Worm (Caenorhabditis elegans): ENCODE results near the gene srh-223.

The srh-223 gene

DNA sequence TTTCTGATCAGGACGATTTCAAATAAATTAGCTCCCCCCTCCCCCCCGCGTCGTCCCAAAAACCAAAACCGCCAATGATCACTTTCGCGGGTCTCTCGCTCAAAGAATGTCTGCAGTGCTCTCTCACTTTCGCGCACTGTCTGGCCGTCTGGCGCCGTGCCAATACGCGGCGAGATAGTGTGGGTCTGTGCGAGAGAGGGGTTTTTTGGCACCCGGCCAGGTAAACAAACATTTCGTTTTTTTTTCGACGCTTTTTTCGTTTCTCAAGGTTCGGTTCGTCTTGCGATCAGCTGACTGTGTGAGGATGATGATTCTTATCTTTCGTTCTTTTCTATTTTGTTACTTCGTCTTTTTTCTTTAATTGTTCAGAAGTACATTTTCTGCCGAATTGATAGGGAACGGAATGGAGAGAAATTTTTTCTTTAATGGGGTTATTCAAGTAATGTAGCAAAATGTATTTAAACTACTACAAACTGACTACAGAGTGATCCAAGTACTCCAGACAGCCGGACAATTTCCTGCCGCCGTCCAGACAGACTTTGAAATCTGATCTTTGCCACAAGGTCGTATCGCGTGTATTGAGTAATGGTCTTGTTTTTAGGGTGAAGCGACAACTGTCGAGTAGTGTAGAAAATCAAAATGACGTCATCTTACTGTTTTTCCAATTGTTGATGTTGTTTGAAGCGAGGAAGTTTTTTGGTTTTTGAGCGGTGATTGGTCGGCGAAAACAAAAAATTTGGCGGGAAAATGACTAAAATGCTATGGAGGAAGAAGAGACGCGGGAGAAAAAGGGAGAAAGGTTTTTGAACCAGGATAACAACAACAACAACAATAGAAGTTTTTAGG, 42.7 kb downstream of the srh-223 start:
- TF ChIP-seq nhr-76 (tag; optimal IDR thresholded peaks at IDR 0.05) (no peak), ces-1 (GFP tag; optimal IDR thresholded peaks at IDR 0.05) (no peak), elt-3 (tag; optimal IDR thresholded peaks at IDR 0.05) (no peak), pha-4 (tag; optimal IDR thresholded peaks at IDR 0.05) (peak; percentile 34), mls-2 (tag; optimal IDR thresholded peaks at IDR 0.05) (no peak), M03D4.4 (tag; optimal IDR thresholded peaks at IDR 0.05) (no peak), nhr-237 (tag; optimal IDR thresholded peaks at IDR 0.05) (peak; percentile 33), elt-1 (tag; optimal IDR thresholded peaks at IDR 0.05; ENCODE audit: borderline replicate concordance, insufficient read depth) (no peak), lin-13 (tag; optimal IDR thresholded peaks at IDR 0.05) (no peak), bed-3 (GFP tag; optimal IDR thresholded peaks at IDR 0.05) (no peak), blmp-1 (tag; optimal IDR thresholded peaks at IDR 0.05) (no peak), nhr-2 (tag; optimal IDR thresholded peaks at IDR 0.05) (no peak), cnd-1 (tag; optimal IDR thresholded peaks at IDR 0.05) (no peak), unc-62 (GFP tag; optimal IDR thresholded peaks at IDR 0.05) (no peak), sptf-1 (tag; optimal IDR thresholded peaks at IDR 0.05) (no peak), ztf-11 (tag; optimal IDR thresholded peaks at IDR 0.05) (no peak), unc-39 (tag; optimal IDR thresholded peaks at IDR 0.05) (no peak), ceh-43 (GFP tag; optimal IDR thresholded peaks at IDR 0.05) (no peak), drap-1 (GFP tag; optimal IDR thresholded peaks at IDR 0.05) (no peak), nhr-12 (tag; optimal IDR thresholded peaks at IDR 0.05) (no peak), zip-8 (tag; optimal IDR thresholded peaks at IDR 0.05) (peak; percentile 55), unc-120 (tag; optimal IDR thresholded peaks at IDR 0.05; ENCODE audit: poor library complexity, severe bottlenecking) (no peak), hlh-1 (tag; optimal IDR thresholded peaks at IDR 0.05) (peak; percentile 8), mep-1 (tag; optimal IDR thresholded peaks at IDR 0.05) (no peak), ceh-83 (GFP tag; optimal IDR thresholded peaks at IDR 0.05) (no peak), lin-32 (GFP tag; optimal IDR thresholded peaks at IDR 0.05) (no peak), ceh-39 (tag; optimal IDR thresholded peaks at IDR 0.05) (no peak), tbx-8 (GFP tag; optimal IDR thresholded peaks at IDR 0.05) (no peak), snpc-4 (tag; optimal IDR thresholded peaks at IDR 0.05) (no peak)

DNA sequence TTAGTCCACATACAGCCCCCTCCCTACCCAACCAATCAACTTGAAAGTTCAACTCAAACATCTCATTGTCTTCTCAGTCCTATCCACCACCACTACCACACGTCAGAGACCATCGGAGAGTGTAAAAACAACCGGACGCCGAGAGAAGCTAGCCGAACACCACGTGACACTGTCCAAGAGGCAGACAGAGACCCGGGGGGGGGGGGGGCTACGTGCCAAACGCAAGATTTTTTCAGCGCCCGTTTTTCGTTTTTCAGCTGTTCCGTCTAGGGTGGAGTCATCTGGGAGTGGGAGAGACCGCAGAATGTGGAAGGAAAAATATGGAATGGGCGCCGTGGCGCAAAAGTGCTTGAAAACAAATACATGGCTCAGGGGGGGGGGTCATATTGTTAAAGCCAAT, 44.2 kb downstream of the srh-223 start:
- TF ChIP-seq hlh-1 (tag; optimal IDR thresholded peaks at IDR 0.05) = peak; percentile 12
- TF ChIP-seq zip-8 (tag; optimal IDR thresholded peaks at IDR 0.05) = no peak

DNA sequence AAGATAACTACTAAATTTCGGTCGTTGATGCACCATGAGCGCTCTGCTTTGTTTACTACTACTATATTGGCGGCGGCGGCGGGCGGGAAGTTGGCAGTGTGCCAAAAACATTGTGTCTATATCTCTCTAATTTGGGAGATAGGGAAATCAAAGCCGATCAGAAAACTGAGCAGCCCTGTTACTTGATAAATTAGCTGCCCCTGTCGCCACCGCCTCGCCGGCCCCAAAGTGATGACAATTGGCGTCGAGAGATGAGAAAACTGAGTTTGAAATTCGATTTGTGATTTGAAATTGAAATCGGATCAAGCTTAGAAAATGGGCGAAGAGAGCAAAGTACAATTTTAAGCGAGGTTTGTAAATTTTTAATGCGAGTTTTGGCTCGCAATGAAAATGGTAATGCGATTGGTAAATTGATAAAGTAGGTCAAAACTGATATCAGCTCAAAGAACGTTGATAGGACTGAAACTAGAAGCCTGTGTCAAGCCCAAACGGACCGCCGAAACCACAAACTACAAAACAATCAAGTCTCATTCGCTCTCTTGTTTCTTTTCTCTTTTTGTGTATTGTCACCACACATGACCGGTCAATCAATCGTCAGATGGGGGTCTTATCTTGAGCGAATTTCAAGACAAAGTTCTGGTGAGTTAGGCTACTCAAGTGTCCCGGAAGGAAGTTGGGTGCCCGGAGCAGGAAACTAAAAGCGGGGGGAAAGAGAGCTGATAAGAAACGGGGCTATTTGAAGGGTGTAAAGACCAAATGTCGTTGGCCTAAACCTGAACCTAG, 45.6 kb downstream of the srh-223 start:
- TF ChIP-seq nhr-12 (tag; optimal IDR thresholded peaks at IDR 0.05) (no peak), elt-1 (tag; optimal IDR thresholded peaks at IDR 0.05; ENCODE audit: borderline replicate concordance, insufficient read depth) (no peak), lin-13 (tag; optimal IDR thresholded peaks at IDR 0.05) (no peak), mab-5 (tag; optimal IDR thresholded peaks at IDR 0.05) (no peak), M03D4.4 (tag; optimal IDR thresholded peaks at IDR 0.05) (no peak), unc-120 (tag; optimal IDR thresholded peaks at IDR 0.05; ENCODE audit: poor library complexity, severe bottlenecking) (peak; percentile 39), lin-32 (GFP tag; optimal IDR thresholded peaks at IDR 0.05) (no peak), hlh-1 (tag; optimal IDR thresholded peaks at IDR 0.05) (peak; percentile 14)

DNA sequence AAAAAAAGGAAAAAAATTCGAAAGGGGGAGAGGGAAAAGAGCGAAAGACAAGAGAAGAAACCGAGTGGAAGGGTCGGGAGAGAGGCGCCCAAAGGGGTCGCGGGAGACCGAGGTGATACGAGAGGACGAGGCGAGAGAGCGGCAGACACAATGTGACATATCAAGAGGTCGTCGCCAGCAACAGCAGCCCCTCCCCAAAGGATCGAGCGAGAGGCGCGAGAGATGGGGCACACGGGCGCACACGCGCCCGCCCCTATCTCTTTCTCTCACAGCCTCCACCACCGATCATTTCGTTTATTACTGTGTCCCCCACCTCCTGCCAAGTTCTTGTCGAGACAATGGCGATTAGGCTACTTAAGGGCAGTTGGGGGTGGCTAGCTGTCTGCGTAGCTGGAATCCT, 46.5 kb downstream of the srh-223 start:
- TF ChIP-seq unc-62 (GFP tag; optimal IDR thresholded peaks at IDR 0.05) (peak; percentile 55), drap-1 (GFP tag; optimal IDR thresholded peaks at IDR 0.05) (peak; percentile 10), unc-120 (tag; optimal IDR thresholded peaks at IDR 0.05; ENCODE audit: poor library complexity, severe bottlenecking) (peak; percentile 89), hlh-1 (tag; optimal IDR thresholded peaks at IDR 0.05) (peak; percentile 21), mep-1 (tag; optimal IDR thresholded peaks at IDR 0.05) (no peak), mls-2 (tag; optimal IDR thresholded peaks at IDR 0.05) (no peak), lin-13 (tag; optimal IDR thresholded peaks at IDR 0.05) (no peak), nhr-237 (tag; optimal IDR thresholded peaks at IDR 0.05) (no peak), pha-4 (tag; optimal IDR thresholded peaks at IDR 0.05) (peak; percentile 1)

Data from whole organism, mixed stage, embryonic.